Fruit fly (Drosophila melanogaster): ENCODE results near the gene CG42832.

CG42832 gene

dm6 chr3L:11596585-11597252 lies 13.2 kb upstream of the CG42832 start, which contains the start of gene CG7368 (continued):
- no peak for TF ChIP-seq HLH3B (GFP tag; IDR thresholded peaks at IDR 0.05)
- peak; percentile 96 for TF ChIP-seq Deaf1 (tag; optimal IDR thresholded peaks at IDR 0.05)
- TF ChIP-seq BtbVII (GFP tag; optimal IDR thresholded peaks at IDR 0.05), result no peak
- no peak for TF ChIP-seq dan (GFP tag; IDR thresholded peaks at IDR 0.05)
- no peak for TF ChIP-seq CG30403 (GFP tag; optimal IDR thresholded peaks at IDR 0.05)
- no peak for TF ChIP-seq ssp (GFP tag; IDR thresholded peaks at IDR 0.05)
- no peak for TF ChIP-seq H15 (GFP tag; IDR thresholded peaks at IDR 0.05)
- no peak for TF ChIP-seq Abd-B (GFP tag; optimal IDR thresholded peaks at IDR 0.05)
- peak; percentile 36 to 71 for TF ChIP-seq Trl (optimal IDR thresholded peaks at IDR 0.05)
- no peak for TF ChIP-seq Trl (GFP tag; optimal IDR thresholded peaks at IDR 0.05)
- TF ChIP-seq Dad (GFP tag; optimal IDR thresholded peaks at IDR 0.05), result no peak
- no peak for TF ChIP-seq CG7839 (tag; optimal IDR thresholded peaks at IDR 0.05)
- TF ChIP-seq NK7.1 (GFP tag; optimal IDR thresholded peaks at IDR 0.05), result no peak
- no peak for TF ChIP-seq salm (tag; optimal IDR thresholded peaks at IDR 0.05)
- no peak for TF ChIP-seq grn (GFP tag; optimal IDR thresholded peaks at IDR 0.05)
- TF ChIP-seq CG18476 (GFP tag; optimal IDR thresholded peaks at IDR 0.05), result no peak
- no peak for TF ChIP-seq CG6689 (GFP tag; IDR thresholded peaks at IDR 0.05)
- no peak for TF ChIP-seq CG3726 (GFP tag; IDR thresholded peaks at IDR 0.05)
- TF ChIP-seq danr (GFP tag; IDR thresholded peaks at IDR 0.05), result no peak
- no peak for TF ChIP-seq CG7556 (GFP tag; optimal IDR thresholded peaks at IDR 0.05)
- peak; percentile 47 for TF ChIP-seq abd-A (tag; optimal IDR thresholded peaks at IDR 0.05)
- no peak for TF ChIP-seq CG18262 (tag; optimal IDR thresholded peaks at IDR 0.05)
- TF ChIP-seq Med (GFP tag), result no peak
- no peak for TF ChIP-seq pfk (GFP tag; optimal IDR thresholded peaks at IDR 0.05)
- no peak for TF ChIP-seq CG17568 (GFP tag; optimal IDR thresholded peaks at IDR 0.05)

dm6 chr3L:11599255-11599654 lies 10.7 kb upstream of the CG42832 start:
- TF ChIP-seq tin (GFP tag; optimal IDR thresholded peaks at IDR 0.05), result no peak

dm6 chr3L:11599965-11600420 lies 9.9 kb upstream of the CG42832 start, which contains the start of the genes CG14137 and CG46394:
Gene CG14137 (minus strand): TSS chr3L:11600065.
Gene CG46394 (plus strand): TSS chr3L:11600370.
- TF ChIP-seq CG10321 (GFP tag; IDR thresholded peaks at IDR 0.05) (no peak), CG2889 (GFP tag; IDR thresholded peaks at IDR 0.05) (0 out of 3 replicates have a peak, but pooled peaks have one; percentile 3), CG10565 (GFP tag; optimal IDR thresholded peaks at IDR 0.05) (no peak), CG3281 (GFP tag; optimal IDR thresholded peaks at IDR 0.05) (no peak), prd (optimal IDR thresholded peaks at IDR 0.05) (no peak), prd (GFP tag; IDR thresholded peaks at IDR 0.05) (no peak), E2f2 (GFP tag; IDR thresholded peaks at IDR 0.05) (no peak)

dm6 chr3L:11601133-11601532 lies 8.8 kb upstream of the CG42832 start:
- TF ChIP-seq Dll (GFP tag; IDR thresholded peaks at IDR 0.05; ENCODE audit: partially characterized antibody) (no peak), CG9215 (GFP tag; IDR thresholded peaks at IDR 0.05) (no peak), CG4424 (GFP tag; optimal IDR thresholded peaks at IDR 0.05) (no peak), Drgx (GFP tag; IDR thresholded peaks at IDR 0.05) (0 out of 2 replicates have a peak, but pooled peaks have one; percentile 11), CG17829 (tag; optimal IDR thresholded peaks at IDR 0.05) (no peak), CG34422 (GFP tag; IDR thresholded peaks at IDR 0.05) (peak; percentile 28; the same call in 1 of the 3 replicates), CG12744 (GFP tag; optimal IDR thresholded peaks at IDR 0.05) (no peak), zf30C (GFP tag; optimal IDR thresholded peaks at IDR 0.05) (no peak), CG18476 (GFP tag; optimal IDR thresholded peaks at IDR 0.05) (no peak), CG18011 (GFP tag; optimal IDR thresholded peaks at IDR 0.05) (no peak), Opbp (GFP tag; IDR thresholded peaks at IDR 0.05; ENCODE audit: partially characterized antibody) (0 out of 3 replicates have a peak, but pooled peaks have one; percentile 31), ttk (GFP tag; IDR thresholded peaks at IDR 0.05) (no peak), CG14965 (GFP tag; optimal IDR thresholded peaks at IDR 0.05; ENCODE audit: borderline replicate concordance) (no peak), tup (GFP tag; optimal IDR thresholded peaks at IDR 0.05) (no peak), knrl (GFP tag; IDR thresholded peaks at IDR 0.05; ENCODE audit: partially characterized antibody) (no peak), crp (GFP tag; optimal IDR thresholded peaks at IDR 0.05) (no peak)

Measured in whole organism, embryonic.